Fruit fly (Drosophila melanogaster) whole organism, embryonic: ENCODE measurements around the gene CG13309.

Experiments used
- Atf6 ChIP-seq: fragments of 200-800 bp; sonication (Bioruptor generic); IDR thresholded peaks from 2 replicates; pipeline ENCODE4 v1.3.6; 2022; ENCODE audit warnings: missing biosample characterization, missing genetic modification characterization
- CG10147 ChIP-seq: fragments of 200-800 bp; sonication (Bioruptor generic); optimal IDR thresholded peaks from 2 replicates; lab custom pipeline; 2019; ENCODE audit warnings: missing biosample characterization, mild to moderate bottlenecking, missing genetic modification characterization, moderate library complexity
- CG10274 ChIP-seq: fragments of 200-800 bp; sonication (Bioruptor generic); optimal IDR thresholded peaks from 3 replicates; lab custom pipeline; 2017; ENCODE audit warnings: missing biosample characterization, mild to moderate bottlenecking, missing genetic modification characterization
- CG12219 ChIP-seq: fragments of 200-800 bp; sonication (Bioruptor generic); optimal IDR thresholded peaks from 3 replicates; lab custom pipeline; 2018; ENCODE audit warnings: missing biosample characterization, mild to moderate bottlenecking, missing genetic modification characterization
- CG12659 ChIP-seq: fragments of 200-800 bp; sonication (Bioruptor generic); optimal IDR thresholded peaks from 3 replicates; lab custom pipeline; 2017; ENCODE audit warnings: mild to moderate bottlenecking, missing biosample characterization, missing genetic modification reagents, missing genetic modification characterization
- CG12942 ChIP-seq: fragments of 200-800 bp; sonication (Bioruptor generic); optimal IDR thresholded peaks from 3 replicates; lab custom pipeline; 2016; ENCODE audit warnings: missing biosample characterization, missing genetic modification characterization
- CG13894 ChIP-seq: fragments of 200-800 bp; sonication (Bioruptor generic); optimal IDR thresholded peaks from 3 replicates; lab custom pipeline; 2018; ENCODE audit warnings: missing biosample characterization, mild to moderate bottlenecking, missing genetic modification characterization, moderate library complexity
- CG14860 ChIP-seq: fragments of 200-800 bp; sonication (Bioruptor generic); IDR thresholded peaks from 3 replicates; pipeline ENCODE4 v1.3.6; 2022; ENCODE audit warnings: missing biosample characterization, missing genetic modification characterization; ENCODE audit not compliant: partially characterized antibody
- CG16813 ChIP-seq: fragments of 200-800 bp; sonication (Bioruptor generic); IDR thresholded peaks from 3 replicates; pipeline ENCODE4 v1.3.6; 2022; ENCODE audit warnings: missing biosample characterization, missing genetic modification characterization; ENCODE audit not compliant: partially characterized antibody
- CG17802 ChIP-seq: fragments of 200-800 bp; sonication (Bioruptor generic); optimal IDR thresholded peaks from 2 replicates; lab custom pipeline; 2018; ENCODE audit warnings: missing biosample characterization, mild to moderate bottlenecking, missing genetic modification characterization, moderate library complexity
- CG2116 ChIP-seq: fragments of 200-800 bp; sonication (Bioruptor generic); optimal IDR thresholded peaks from 3 replicates; lab custom pipeline; 2018; ENCODE audit warnings: missing biosample characterization, mild to moderate bottlenecking, missing genetic modification characterization
- CG2678 ChIP-seq: fragments of 200-800 bp; sonication (Bioruptor generic); optimal IDR thresholded peaks from 3 replicates; lab custom pipeline; 2019; ENCODE audit warnings: missing biosample characterization, mild to moderate bottlenecking, missing genetic modification characterization, moderate library complexity
- CG3281 ChIP-seq: fragments of 200-800 bp; sonication (Bioruptor generic); optimal IDR thresholded peaks from 3 replicates; lab custom pipeline; 2017; ENCODE audit warnings: missing biosample characterization, mild to moderate bottlenecking, missing genetic modification characterization
- CG3407 ChIP-seq: fragments of 200-800 bp; sonication (Bioruptor generic); optimal IDR thresholded peaks from 2 replicates; lab custom pipeline; 2018; ENCODE audit warnings: missing biosample characterization, mild to moderate bottlenecking, missing genetic modification characterization
- CG34376 ChIP-seq: fragments of 200-800 bp; sonication (Bioruptor generic); optimal IDR thresholded peaks from 2 replicates; lab custom pipeline; 2018; ENCODE audit warnings: missing biosample characterization, mild to moderate bottlenecking, missing genetic modification characterization
- CG6689 ChIP-seq: fragments of 200-800 bp; sonication (Bioruptor generic); IDR thresholded peaks from 2 replicates; pipeline ENCODE4 v1.3.6; 2022; ENCODE audit warnings: missing biosample characterization, missing genetic modification characterization
- CG7357 ChIP-seq: fragments of 200-800 bp; sonication (Bioruptor generic); IDR thresholded peaks from 3 replicates; pipeline ENCODE4 v1.3.6; 2022; ENCODE audit warnings: missing biosample characterization, missing genetic modification characterization
- CG7372 ChIP-seq: fragments of 200-800 bp; sonication (Bioruptor generic); IDR thresholded peaks from 2 replicates; pipeline ENCODE4 v1.3.6; 2022; ENCODE audit warnings: missing biosample characterization, missing genetic modification characterization
- CG7745 ChIP-seq: fragments of 200-800 bp; sonication (Bioruptor generic); optimal IDR thresholded peaks from 2 replicates; lab custom pipeline; 2018; ENCODE audit warnings: missing biosample characterization, mild to moderate bottlenecking, missing genetic modification characterization, moderate library complexity
- CG8359 ChIP-seq: fragments of 200-800 bp; sonication (Bioruptor generic); optimal IDR thresholded peaks from 2 replicates; lab custom pipeline; 2017; ENCODE audit warnings: missing biosample characterization, mild to moderate bottlenecking, missing genetic modification characterization, borderline replicate concordance
- CG8765 ChIP-seq: fragments of 200-800 bp; sonication (Bioruptor generic); IDR thresholded peaks from 2 replicates; pipeline ENCODE4 v1.3.6; 2022; ENCODE audit warnings: missing biosample characterization, missing genetic modification characterization
- CG8944 ChIP-seq: fragments of 200-800 bp; sonication (Bioruptor generic); optimal IDR thresholded peaks from 3 replicates; lab custom pipeline; 2016; ENCODE audit warnings: missing biosample characterization, missing genetic modification characterization
- Dek ChIP-seq: fragments of 200-800 bp; sonication (Bioruptor generic); optimal IDR thresholded peaks from 3 replicates; lab custom pipeline; 2019; ENCODE audit warnings: missing biosample characterization, mild to moderate bottlenecking, missing genetic modification characterization, moderate library complexity
- Ets65A ChIP-seq: fragments of 200-800 bp; sonication (Bioruptor generic); peaks from one replicate; lab custom pipeline; 2016; ENCODE audit warnings: missing biosample characterization, missing genetic modification characterization
- GATAe ChIP-seq: fragments of 200-800 bp; sonication (Bioruptor generic); conservative IDR thresholded peaks from 2 replicates; pipeline ENCODE4 v1.3.6; 2022; ENCODE audit warnings: missing biosample characterization, missing genetic modification characterization
- MTF-1 ChIP-seq: fragments of 200-800 bp; sonication (Bioruptor generic); optimal IDR thresholded peaks from 2 replicates; lab custom pipeline; 2018; ENCODE audit warnings: missing biosample characterization, mild to moderate bottlenecking, missing genetic modification characterization, borderline replicate concordance
- NC2α ChIP-seq: fragments of 200-800 bp; sonication (Bioruptor generic); optimal IDR thresholded peaks from 2 replicates; lab custom pipeline; 2016; ENCODE audit warnings: missing biosample characterization, missing genetic modification characterization
- Sry-β ChIP-seq: fragments of 200-800 bp; sonication (Bioruptor generic); optimal IDR thresholded peaks from 2 replicates; lab custom pipeline; 2018; ENCODE audit warnings: missing biosample characterization, mild to moderate bottlenecking, missing genetic modification characterization, moderate library complexity
- amos ChIP-seq: fragments of 200-800 bp; sonication (Bioruptor generic); IDR thresholded peaks from 2 replicates; pipeline ENCODE4 v1.3.6; 2022; ENCODE audit warnings: missing biosample characterization, missing genetic modification characterization; ENCODE audit not compliant: partially characterized antibody
- ash1 ChIP-seq: fragments of 200-800 bp; sonication (Bioruptor generic); optimal IDR thresholded peaks from 2 replicates; lab custom pipeline; 2018; ENCODE audit warnings: missing biosample characterization, mild to moderate bottlenecking, missing genetic modification characterization
- br ChIP-seq: fragments of >200 bp; optimal IDR thresholded peaks from 2 replicates; lab custom pipeline; 2017
- bsh ChIP-seq, 2 experiments: fragments of 200-800 bp; sonication (Bioruptor generic); optimal IDR thresholded peaks; 2 replicates each; lab custom pipeline; 2017 to 2018; ENCODE audit warnings: mild to moderate bottlenecking in 2 of 2, missing biosample characterization in 2 of 2, missing genetic modification characterization in 2 of 2, moderate library complexity in 1 of 2
- ci ChIP-seq: fragments of 200-800 bp; sonication (Bioruptor generic); IDR thresholded peaks from 3 replicates; pipeline ENCODE4 v1.3.6; 2022; ENCODE audit warnings: missing biosample characterization, missing genetic modification characterization
- croc ChIP-seq: fragments of 200-800 bp; sonication (Bioruptor generic); conservative IDR thresholded peaks from 3 replicates; pipeline ENCODE4 v1.3.6; 2022; ENCODE audit warnings: missing biosample characterization, missing genetic modification characterization
- exex ChIP-seq: fragments of 200-800 bp; sonication (Bioruptor generic); optimal IDR thresholded peaks from 4 replicates; lab custom pipeline; 2018; ENCODE audit warnings: missing biosample characterization, mild to moderate bottlenecking, missing genetic modification characterization, moderate library complexity
- gem ChIP-seq: fragments of 200-800 bp; sonication (Bioruptor generic); optimal IDR thresholded peaks from 2 replicates; lab custom pipeline; 2019; ENCODE audit warnings: missing biosample characterization, mild to moderate bottlenecking, missing genetic modification characterization, moderate library complexity
- gfzf ChIP-seq: fragments of 200-800 bp; sonication (Bioruptor generic); optimal IDR thresholded peaks from 2 replicates; lab custom pipeline; 2016; ENCODE audit warnings: missing biosample characterization, mild to moderate bottlenecking, missing genetic modification characterization, moderate library complexity
- grau ChIP-seq: fragments of 200-800 bp; optimal IDR thresholded peaks from 3 replicates; lab custom pipeline; 2019; ENCODE audit warnings: missing biosample characterization, mild to moderate bottlenecking, missing genetic modification characterization, moderate library complexity
- gt ChIP-seq: fragments of 200-800 bp; sonication (Bioruptor generic); IDR thresholded peaks from 2 replicates; pipeline ENCODE4 v1.3.6; 2022; ENCODE audit warnings: missing biosample characterization, missing genetic modification characterization
- ham ChIP-seq: fragments of 200-800 bp; sonication (Bioruptor generic); IDR thresholded peaks from 2 replicates; pipeline ENCODE4 v1.3.6; 2022; ENCODE audit warnings: missing biosample characterization, missing genetic modification characterization
- hb ChIP-seq: fragments of 200-800 bp; sonication (Bioruptor generic); IDR thresholded peaks from 3 replicates; pipeline ENCODE4 v1.3.6; 2022; ENCODE audit warnings: missing biosample characterization, missing genetic modification characterization; ENCODE audit not compliant: partially characterized antibody
- her ChIP-seq: fragments of 200-800 bp; sonication (Bioruptor generic); optimal IDR thresholded peaks from 2 replicates; lab custom pipeline; 2016; ENCODE audit warnings: missing biosample characterization, missing genetic modification characterization
- onecut ChIP-seq: fragments of 200-800 bp; sonication (Bioruptor generic); IDR thresholded peaks from 2 replicates; pipeline ENCODE4 v1.3.6; 2022; ENCODE audit warnings: missing biosample characterization, missing genetic modification characterization
- prd ChIP-seq, 3 experiments: fragments of >200 bp in 2 of 3; fragments of 200-800 bp in 1 of 3; sonication (Bioruptor generic) in 1 of 3; optimal IDR thresholded peaks in 2 of 3; IDR thresholded peaks in 1 of 3; 2 replicates in 2 of 3; 3 replicates in 1 of 3; pipeline versions ENCODE4 v1.3.6 to Lab custom; 2017 to 2022; ENCODE audit warnings: missing biosample characterization in 1 of 3, missing genetic modification characterization in 1 of 3
- row ChIP-seq: fragments of 200-800 bp; sonication (Bioruptor generic); IDR thresholded peaks from 3 replicates; pipeline ENCODE4 v1.3.6; 2022; ENCODE audit warnings: missing biosample characterization, missing genetic modification characterization
- so ChIP-seq: fragments of 200-800 bp; sonication (Bioruptor generic); IDR thresholded peaks from 3 replicates; pipeline ENCODE4 v1.3.6; 2022; ENCODE audit warnings: missing biosample characterization, missing genetic modification characterization
- sr ChIP-seq: fragments of 200-800 bp; sonication (Bioruptor generic); IDR thresholded peaks from 3 replicates; pipeline ENCODE4 v1.3.6; 2022; ENCODE audit warnings: missing biosample characterization, missing genetic modification characterization
- wek ChIP-seq: fragments of 200-800 bp; sonication (Bioruptor generic); optimal IDR thresholded peaks from 3 replicates; lab custom pipeline; 2018; ENCODE audit warnings: missing biosample characterization, mild to moderate bottlenecking, missing genetic modification characterization, moderate library complexity
- wor ChIP-seq: fragments of 200-800 bp; sonication (Bioruptor generic); IDR thresholded peaks from 2 replicates; pipeline ENCODE4 v1.3.6; 2022; ENCODE audit warnings: missing biosample characterization, missing genetic modification characterization

CG13309 gene

dm6 chr3L:8765969-8766538 lies 44.1 kb upstream of the CG13309 start (continued):
- TF ChIP-seq exex (peak; percentile 60), CG7357 (GFP tag; lab: Robert Waterston, UW) (peak; percentile 96), CG12659 (GFP tag; lab: Kevin White, UChicago) (peak; percentile 99), CG14860 (GFP tag; lab: Robert Waterston, UW) (peak; percentile 73; the same call in 2 of the 3 replicates), wek (peak; percentile 90), CG10274 (GFP tag; lab: Kevin White, UChicago) (peak; percentile 91), Ets65A (GFP tag; lab: Kevin White, UChicago) (peak; percentile 95), CG34376 (GFP tag; lab: Kevin White, UChicago) (peak; percentile 66), CG10147 (GFP tag; lab: Kevin White, UChicago) (peak; percentile 97), CG7745 (peak; percentile 42), br (lab: Kevin White, UChicago) (no peak), amos (peak; percentile 28; the same call in 1 of the 2 replicates), ci (GFP tag; lab: Robert Waterston, UW) (peak; percentile 97), hb (peak; percentile 59; the same call in 1 of the 3 replicates), CG8359 (GFP tag; lab: Kevin White, UChicago) (peak; percentile 87), CG8765 (GFP tag; lab: Robert Waterston, UW) (peak; percentile 92), gem (tag; lab: Kevin White, UChicago) (peak; percentile 99), CG7372 (peak; percentile 99), CG17802 (tag; lab: Kevin White, UChicago) (peak; percentile 78), CG12219 (GFP tag; lab: Kevin White, UChicago) (peak; percentile 98), bsh (GFP tag; optimal IDR thresholded peaks at IDR 0.05; lab: Kevin White, UChicago) (peak; percentile 97 to 99), gfzf (GFP tag; lab: Kevin White, UChicago) (peak; percentile 27), ham (GFP tag; lab: Robert Waterston, UW) (peak; percentile 93), CG6689 (peak; percentile 99), wor (GFP tag; lab: Robert Waterston, UW) (peak; percentile 99), CG13894 (peak; percentile 85), so (peak; percentile 98), Sry-β (GFP tag; lab: Kevin White, UChicago) (peak; percentile 71), onecut (GFP tag; lab: Robert Waterston, UW) (peak; percentile 91), sr (peak; percentile 83), CG3407 (GFP tag; lab: Kevin White, UChicago) (peak; percentile 96), grau (tag; lab: Kevin White, UChicago) (peak; percentile 98), MTF-1 (GFP tag; lab: Kevin White, UChicago) (peak; percentile 88), NC2α (GFP tag; lab: Kevin White, UChicago) (peak; percentile 96), row (GFP tag; lab: Robert Waterston, UW) (peak; percentile 98), ash1 (GFP tag; lab: Kevin White, UChicago) (no peak), prd (optimal IDR thresholded peaks at IDR 0.05; lab: Kevin White, UChicago) (no peak), prd (GFP tag; IDR thresholded peaks at IDR 0.05; lab: Robert Waterston, UW) (peak; percentile 98), CG12942 (GFP tag; lab: Kevin White, UChicago) (peak; percentile 98), gt (peak; percentile 93), CG8944 (GFP tag; lab: Kevin White, UChicago) (peak; percentile 97), CG2678 (tag; lab: Kevin White, UChicago) (peak; percentile 95), CG16813 (GFP tag; lab: Robert Waterston, UW) (peak; percentile 59), CG3281 (GFP tag; lab: Kevin White, UChicago) (peak; percentile 98), CG2116 (GFP tag; lab: Kevin White, UChicago) (peak; percentile 82), her (GFP tag; lab: Kevin White, UChicago) (peak; percentile 94), GATAe (GFP tag; lab: Robert Waterston, UW) (peak; percentile 87), croc (GFP tag; lab: Robert Waterston, UW) (peak; percentile 98), Atf6 (peak; percentile 98), Dek (tag; lab: Kevin White, UChicago) (peak; percentile 96)
